Worm (Caenorhabditis elegans) whole organism, dauer: ENCODE measurements around the gene irld-8.
"Not testable (repeated sequence)": the region's sequence is repeated elsewhere in the genome, so short reads cannot be mapped to it uniquely, and the experiment has no call there.

Experiments used
- unc-62 ChIP-seq: sonication (generic microtip); optimal IDR thresholded peaks from 2 replicates; lab custom pipeline; 2017; ENCODE audit warnings: missing biosample characterization, missing genetic modification reagents, missing genetic modification characterization

Gene irld-8

DNA sequence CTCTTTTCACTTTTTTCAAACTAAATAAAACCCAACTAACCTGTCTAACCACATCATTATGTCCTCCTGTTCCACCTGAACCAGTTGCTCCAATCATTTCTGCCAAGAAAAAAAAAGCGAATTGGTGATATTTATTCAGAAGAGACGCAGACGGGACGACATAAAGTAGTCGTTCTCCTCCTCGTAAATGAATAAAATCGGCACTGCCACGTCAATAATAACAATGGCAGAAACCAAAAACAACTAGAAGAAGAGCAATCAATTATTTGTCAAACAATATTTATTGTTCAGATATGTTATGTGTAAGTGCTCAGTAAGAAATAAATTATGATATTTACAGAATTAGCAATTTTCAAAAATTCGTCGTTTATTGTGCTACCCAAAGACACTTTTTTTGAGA is 8.1 kb upstream of the irld-8 start, which contains the start of gene rabs-5:
Gene rabs-5 (minus strand): TSS at position 101 of the 400 bp plus-strand sequence.
- TF ChIP-seq unc-62 (GFP tag; lab: Kevin White, UChicago), result no peak

DNA sequence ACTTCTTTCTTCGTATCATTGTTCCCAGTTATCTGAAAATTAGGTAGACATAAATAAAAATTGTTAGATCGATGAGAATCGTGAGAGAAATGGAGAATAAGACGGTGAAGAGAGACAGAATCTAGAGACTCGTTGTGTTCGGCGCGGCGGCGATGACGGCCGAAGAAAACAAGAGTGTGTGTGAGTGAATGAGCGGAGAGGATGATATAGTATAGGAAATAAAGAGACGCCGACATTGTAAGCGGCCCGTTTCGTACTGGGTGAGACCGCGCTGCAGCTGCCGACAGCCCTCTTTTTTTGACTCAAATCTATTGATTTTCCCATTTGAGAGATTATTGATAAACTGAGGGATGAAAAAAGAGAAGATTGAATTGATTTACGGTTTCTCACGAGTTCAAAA is 3.4 kb upstream of the irld-8 start, which contains the start of gene Y42H9AR.4:
Gene Y42H9AR.4 (minus strand): TSS at position 32 of the 400 bp plus-strand sequence.
- no peak for TF ChIP-seq unc-62 (GFP tag; lab: Kevin White, UChicago)

DNA sequence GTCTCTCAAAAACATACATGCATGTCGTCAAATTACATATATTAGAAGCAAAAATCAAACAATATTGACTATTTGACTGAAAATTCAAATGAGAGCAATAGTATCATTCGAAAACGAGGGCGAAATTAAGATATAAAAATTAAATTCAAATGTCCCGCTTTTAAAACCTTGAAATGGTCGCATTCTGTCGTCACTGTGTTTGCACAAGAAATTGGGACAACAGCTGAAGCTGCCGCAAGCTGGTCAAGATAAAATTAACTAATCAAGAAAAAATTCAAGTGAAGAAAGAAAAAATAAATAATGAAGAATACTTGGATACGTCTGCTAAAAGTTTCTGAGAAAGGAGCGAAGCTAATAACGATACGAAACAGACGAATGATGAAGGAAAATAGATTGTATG is 2.9 kb upstream of the irld-8 start:
- TF ChIP-seq unc-62 (GFP tag; lab: Kevin White, UChicago), result no peak

DNA sequence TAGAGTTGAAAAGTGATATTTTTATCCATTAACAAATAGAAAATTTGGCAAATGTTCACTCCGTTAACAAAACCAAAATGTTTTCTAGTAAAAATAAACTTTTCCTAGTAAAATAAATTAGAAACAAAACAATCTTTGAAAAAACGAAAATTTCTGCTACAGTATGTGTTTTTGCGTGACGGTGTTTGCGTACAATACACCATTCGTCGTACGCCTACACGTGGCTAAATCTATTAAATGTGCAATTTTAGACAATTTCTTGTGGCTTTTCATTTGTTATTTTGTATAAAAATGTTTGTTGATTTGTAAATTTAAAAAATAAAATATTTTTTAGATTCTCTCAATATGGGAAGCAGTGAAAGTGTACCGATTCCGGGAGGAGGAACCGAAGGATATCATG is 2.4 kb upstream of the irld-8 start, which contains the start of gene Y42H9AR.1:
Gene Y42H9AR.1 (plus strand): TSS at position 233 of the 400 bp plus-strand sequence.
- no peak for TF ChIP-seq unc-62 (GFP tag; lab: Kevin White, UChicago)

DNA sequence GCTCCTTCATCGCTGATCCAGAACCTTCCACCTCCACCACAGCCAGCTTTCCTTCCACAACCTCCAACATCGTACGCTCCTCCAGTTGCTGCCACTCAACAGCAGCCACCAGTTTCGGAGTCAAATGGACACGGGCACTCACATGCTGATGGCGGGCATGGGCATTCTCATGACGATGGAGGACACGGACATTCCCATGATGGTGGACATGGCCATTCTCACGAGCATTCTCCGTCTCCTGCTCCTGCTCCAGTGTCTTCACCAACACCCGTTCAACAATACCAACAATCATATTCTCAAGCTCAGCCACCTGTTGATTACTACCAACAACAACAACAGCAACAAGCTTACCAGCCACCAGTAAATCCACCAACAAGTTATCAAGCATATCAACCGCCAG is 1.0 kb upstream of the irld-8 start:
- no peak for TF ChIP-seq unc-62 (GFP tag; lab: Kevin White, UChicago)

DNA sequence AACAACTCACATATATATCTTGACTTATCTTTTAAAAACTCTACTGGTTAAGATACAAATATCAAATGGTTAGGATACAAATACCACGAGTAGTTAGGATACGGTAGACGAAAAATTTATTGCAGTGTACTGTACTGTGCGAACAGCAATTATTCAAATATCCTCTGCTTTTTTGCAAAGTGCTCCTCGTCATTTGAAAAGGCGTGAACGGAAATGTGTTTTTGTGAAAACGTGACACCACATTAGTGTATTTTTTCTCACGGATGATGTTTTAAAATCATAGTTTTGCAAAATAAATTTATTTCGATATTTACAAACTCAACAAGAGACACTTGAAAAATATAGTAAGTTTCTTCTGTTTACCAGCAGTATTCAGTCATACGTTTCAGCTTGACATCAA is 3.2 kb downstream of the irld-8 start, which contains the start of gene F42G8.8:
Gene F42G8.8 (plus strand): TSS at position 301 of the 400 bp plus-strand sequence.
- no peak for TF ChIP-seq unc-62 (GFP tag; lab: Kevin White, UChicago)

DNA sequence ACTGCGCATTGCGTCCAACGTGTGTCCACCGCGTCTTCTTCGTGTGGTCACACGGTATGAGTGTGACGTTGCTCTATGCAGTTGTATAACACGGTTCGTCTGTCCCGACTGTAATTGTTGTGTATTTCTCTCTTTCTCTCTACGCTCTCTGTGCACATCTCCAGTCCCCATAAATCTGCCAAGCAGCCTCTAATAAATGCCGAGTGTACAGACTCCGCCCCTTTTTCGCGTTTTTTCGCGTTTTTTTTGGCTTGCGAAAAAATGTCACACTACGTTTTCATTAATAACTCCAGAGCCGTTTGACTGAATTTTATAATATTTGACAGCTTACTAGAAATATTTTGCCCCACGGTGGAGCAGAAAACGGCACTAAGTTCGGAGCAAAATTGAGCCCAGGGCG is 6.8 kb downstream of the irld-8 start, which contains the start of gene erp-44.3:
Gene erp-44.3 (plus strand): TSS at position 301 of the 400 bp plus-strand sequence.
- TF ChIP-seq unc-62 (GFP tag; lab: Kevin White, UChicago), result not testable (repeated sequence)

DNA sequence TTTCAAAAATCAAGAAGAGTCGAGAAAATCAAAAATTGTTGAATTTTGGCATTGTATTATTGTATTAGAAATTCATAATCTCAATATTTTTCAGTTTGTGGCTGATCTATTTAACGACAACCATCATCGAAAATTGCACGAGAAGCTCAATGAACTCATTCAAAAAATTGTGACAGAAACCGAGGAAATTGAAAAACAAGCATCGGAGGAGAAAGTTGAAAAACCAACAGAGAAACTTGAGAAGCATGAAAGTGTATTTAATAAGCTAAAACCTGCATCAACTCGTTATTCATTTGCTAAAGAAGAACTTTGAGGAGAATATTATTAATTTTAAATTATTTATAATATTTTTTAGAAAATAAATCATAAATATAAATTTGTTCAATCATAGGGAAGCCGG is 11.3 kb downstream of the irld-8 start, which contains the start of gene ceph-41:
Gene ceph-41 (plus strand): TSS at position 301 of the 400 bp plus-strand sequence.
- TF ChIP-seq unc-62 (GFP tag; lab: Kevin White, UChicago), result no peak

DNA sequence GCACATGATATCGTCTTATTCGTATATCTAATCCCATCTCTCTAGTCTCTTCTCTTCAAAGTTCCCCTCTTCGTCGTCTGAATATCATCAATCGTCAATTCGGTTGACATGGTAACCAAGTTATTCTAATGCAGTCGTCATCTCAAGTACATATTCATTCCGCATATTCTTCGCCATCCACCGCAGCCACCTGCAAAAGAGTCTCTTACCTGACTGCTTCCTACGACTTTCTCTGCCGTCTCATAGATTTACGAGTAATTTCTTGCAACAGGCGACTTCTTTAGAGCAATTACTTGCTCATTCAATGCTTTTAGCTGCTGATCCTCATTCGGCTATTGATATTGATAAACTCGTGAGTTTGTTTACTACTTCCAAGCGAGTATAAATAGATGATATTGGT is 11.9 kb downstream of the irld-8 start:
- TF ChIP-seq unc-62 (GFP tag; lab: Kevin White, UChicago), result no peak

DNA sequence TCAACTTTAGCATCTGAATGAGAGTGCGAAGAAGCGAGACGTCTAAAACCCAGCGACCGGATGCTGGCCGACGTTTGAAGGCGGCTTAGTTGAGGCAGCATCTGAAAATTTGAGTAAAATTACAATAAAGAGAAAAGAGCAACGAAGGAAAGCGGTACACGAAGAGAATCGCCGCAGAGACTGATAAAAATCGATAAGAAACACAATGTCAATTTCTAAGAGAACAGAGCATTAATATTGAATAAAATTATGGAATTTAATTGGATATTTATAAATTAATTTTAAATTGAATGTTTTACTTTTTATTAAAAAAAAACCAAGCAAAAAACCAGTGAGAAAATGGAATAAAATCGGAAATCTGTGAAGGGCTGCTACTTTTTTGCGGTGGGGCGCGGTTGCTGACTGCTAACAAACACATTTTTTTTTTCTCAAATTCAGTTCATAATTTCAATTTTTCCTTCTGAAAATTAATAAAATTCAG is 14.6 kb downstream of the irld-8 start, which contains the start of the genes ndub-11 and moc-3:
Gene ndub-11 (minus strand): TSS at position 101 of the 481 bp plus-strand sequence.
Gene moc-3 (plus strand): TSS at position 431 of the 481 bp plus-strand sequence.
- TF ChIP-seq unc-62 (GFP tag; lab: Kevin White, UChicago), result no peak

DNA sequence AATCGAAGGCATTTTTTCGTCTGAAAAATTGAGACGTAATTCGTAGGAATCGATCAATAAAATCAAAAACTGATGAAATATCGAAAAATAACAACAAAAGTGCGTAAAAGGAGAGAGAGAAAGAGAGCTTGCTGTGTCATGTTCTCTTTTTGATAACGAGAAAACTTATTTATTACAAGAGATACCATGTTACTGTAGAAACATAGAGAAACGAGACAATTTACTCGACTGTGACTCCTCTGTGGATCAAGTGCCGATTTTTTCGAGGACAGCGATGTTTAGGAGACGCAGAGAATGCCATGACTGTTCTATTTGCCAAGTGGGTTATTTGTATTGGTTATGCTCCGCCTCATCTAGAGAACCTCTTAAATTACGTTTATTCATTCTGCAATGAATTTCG is 18.0 kb downstream of the irld-8 start, which contains the start of gene sph-1:
Gene sph-1 (minus strand): TSS at position 23 of the 400 bp plus-strand sequence.
- no peak for TF ChIP-seq unc-62 (GFP tag; lab: Kevin White, UChicago)

DNA sequence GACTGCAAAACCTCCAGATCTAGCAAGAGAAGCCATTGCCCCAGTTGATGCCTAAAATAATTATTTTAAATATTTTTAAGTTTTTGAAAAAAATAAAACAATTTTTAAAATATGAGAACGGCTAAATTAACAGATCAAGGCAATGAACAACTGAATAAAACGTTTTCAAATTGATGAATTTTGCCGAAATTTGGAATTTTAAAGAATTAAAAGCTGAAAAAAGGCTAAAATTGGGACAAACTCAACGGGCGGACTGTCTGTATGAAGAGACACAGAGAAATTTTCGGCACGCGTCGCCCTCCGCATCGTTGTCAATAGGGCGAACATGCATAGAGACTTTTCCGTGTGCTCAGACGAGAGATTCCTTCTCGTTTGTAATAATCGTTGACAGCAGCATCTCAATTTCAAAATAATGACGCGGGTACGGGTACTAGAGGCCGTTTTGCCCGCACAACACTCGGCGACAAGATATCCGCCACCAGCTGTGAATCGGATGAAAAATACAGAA is 20.5 kb downstream of the irld-8 start, which contains the start of the genes isp-1 and islo-1:
Gene isp-1 (minus strand): TSS at position 51 of the 508 bp plus-strand sequence.
Gene islo-1 (plus strand): TSS at position 385 of the 508 bp plus-strand sequence.
- TF ChIP-seq unc-62 (GFP tag; lab: Kevin White, UChicago), result no peak

DNA sequence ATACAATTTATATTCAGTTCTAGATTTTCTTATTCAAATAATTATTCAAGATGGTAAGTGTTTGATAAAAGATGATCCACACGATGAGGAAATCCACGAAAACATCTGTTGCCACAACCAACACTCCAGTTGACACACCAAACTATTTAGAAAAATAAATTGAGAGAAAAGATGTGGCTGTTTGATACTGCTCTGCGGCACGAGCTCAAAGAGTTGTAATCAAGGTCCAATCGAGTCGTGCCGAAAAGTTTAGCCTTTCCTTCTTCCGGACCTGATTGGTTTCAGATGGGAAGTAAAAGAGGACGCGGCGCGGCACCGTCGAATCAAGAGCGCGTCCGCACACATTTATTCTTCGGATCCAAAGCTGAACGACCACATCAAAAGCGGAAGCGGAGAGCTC is 21.0 kb downstream of the irld-8 start:
- no peak for TF ChIP-seq unc-62 (GFP tag; lab: Kevin White, UChicago)

DNA sequence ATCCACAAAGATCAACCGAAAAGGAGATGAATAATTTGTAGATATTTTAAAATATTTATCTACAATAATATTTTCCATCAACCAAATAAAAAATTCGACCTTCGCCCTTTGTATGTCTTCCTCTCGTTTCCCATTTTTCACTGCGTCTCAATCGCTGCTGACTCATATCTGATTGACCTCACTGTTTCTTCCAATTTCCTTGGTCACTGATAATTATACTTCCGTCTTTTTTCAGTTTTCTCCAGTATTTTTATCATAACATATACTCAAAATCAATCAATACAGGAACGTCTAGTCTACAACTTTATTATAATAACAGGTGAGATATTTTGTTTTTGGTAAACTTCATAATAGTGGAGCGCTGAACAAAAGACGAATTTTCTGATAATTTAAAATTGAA is 23.4 kb downstream of the irld-8 start, which contains the start of gene pmk-3:
Gene pmk-3 (plus strand): TSS at position 236 of the 400 bp plus-strand sequence.
- no peak for TF ChIP-seq unc-62 (GFP tag; lab: Kevin White, UChicago)

DNA sequence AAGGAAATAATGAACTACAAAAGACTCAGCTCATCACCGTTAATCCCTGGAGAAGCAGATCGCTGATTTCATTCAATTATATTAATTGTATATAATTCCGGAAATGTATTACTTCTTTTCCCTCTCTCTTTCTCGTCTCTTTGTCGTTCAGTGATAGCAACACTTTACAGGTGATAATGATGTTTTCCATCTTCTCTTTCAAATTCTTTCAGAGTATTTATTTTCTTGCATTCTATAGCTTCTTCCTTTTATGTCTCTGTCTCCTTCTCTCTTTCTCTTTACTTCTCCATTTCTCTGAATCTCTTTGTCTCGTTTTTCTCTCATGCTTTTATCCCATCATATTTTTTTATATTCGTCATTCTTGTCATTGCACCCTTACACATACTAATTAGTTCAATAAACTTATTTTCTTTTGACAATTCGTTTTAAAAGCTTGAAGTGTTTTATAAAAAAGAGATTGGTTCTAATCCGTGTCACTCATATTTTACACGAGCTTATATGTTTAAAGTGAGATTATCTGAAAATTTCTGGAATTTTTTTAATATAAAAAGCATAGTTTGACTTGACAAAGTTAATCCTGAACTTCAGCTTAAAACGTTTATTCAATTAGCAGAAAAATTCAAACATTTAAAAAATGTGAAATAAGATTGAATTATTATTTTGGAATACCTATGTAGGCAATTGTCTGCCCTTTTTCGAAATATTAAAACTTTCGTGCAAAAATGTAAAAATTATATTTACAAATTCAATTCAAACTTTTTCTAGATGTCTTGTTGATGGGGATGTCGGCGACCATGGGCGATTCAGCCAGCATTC is 27.4 kb downstream of the irld-8 start, which contains the start of gene pmk-2:
Gene pmk-2 (plus strand): TSS at position 766 of the 816 bp plus-strand sequence.
- no peak for TF ChIP-seq unc-62 (GFP tag; lab: Kevin White, UChicago)
